Fruit fly (Drosophila melanogaster): ENCODE measurements around the gene IFT52.

DNA sequence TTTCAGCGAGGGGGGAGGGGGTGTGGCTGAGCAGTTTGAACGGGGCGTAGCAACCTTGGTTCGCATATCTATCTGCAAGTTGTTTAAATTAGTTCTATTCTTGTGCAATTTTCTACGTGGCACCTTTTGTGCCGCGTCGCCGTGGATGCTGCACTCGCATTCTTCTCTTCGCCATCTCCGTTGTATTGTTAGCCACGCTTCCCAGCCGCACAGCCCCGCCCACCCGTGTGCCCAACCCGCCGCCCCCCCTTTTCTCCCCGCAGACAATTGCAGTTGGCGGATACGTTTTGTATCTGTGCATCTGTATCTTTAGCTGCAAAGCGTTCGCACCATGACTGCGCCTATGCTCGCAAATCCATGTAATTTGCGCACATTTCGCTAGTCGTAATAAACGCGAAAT lies 43.4 kb downstream of the IFT52 start:
- no peak for TF ChIP-seq h (GFP tag; optimal IDR thresholded peaks at IDR 0.05)
- TF ChIP-seq psq (GFP tag; optimal IDR thresholded peaks at IDR 0.05) = no peak
- TF ChIP-seq Dfd (GFP tag; optimal IDR thresholded peaks at IDR 0.05) = no peak
- TF ChIP-seq lola (GFP tag; optimal IDR thresholded peaks at IDR 0.05) = no peak
- no peak for TF ChIP-seq Hr78 (GFP tag; optimal IDR thresholded peaks at IDR 0.05)
- TF ChIP-seq Myc (optimal IDR thresholded peaks at IDR 0.05) = no peak
- TF ChIP-seq Abd-B (GFP tag; optimal IDR thresholded peaks at IDR 0.05) = no peak
- no peak for TF ChIP-seq woc (GFP tag; optimal IDR thresholded peaks at IDR 0.05)
- no peak for TF ChIP-seq usp (GFP tag; optimal IDR thresholded peaks at IDR 0.05)
- no peak for TF ChIP-seq Rel (GFP tag; optimal IDR thresholded peaks at IDR 0.05)
- no peak for TF ChIP-seq Rel (tag; optimal IDR thresholded peaks at IDR 0.05)
- no peak for TF ChIP-seq br (GFP tag; optimal IDR thresholded peaks at IDR 0.05)
- TF ChIP-seq Vsx2 (GFP tag; optimal IDR thresholded peaks at IDR 0.05; ENCODE audit: partially characterized antibody) = no peak
- no peak for TF ChIP-seq Mio (GFP tag; optimal IDR thresholded peaks at IDR 0.05)
- no peak for TF ChIP-seq sv (GFP tag; optimal IDR thresholded peaks at IDR 0.05)
